Worm (Caenorhabditis elegans): ENCODE data around the gene Y49A3A.3.

Gene Y49A3A.3

ce11 chrV:14394743-14395142, 40.5 kb downstream of the Y49A3A.3 start, which contains the start of gene C15H11.13:
Gene C15H11.13, plus strand, starts transcription at chrV:14395043.
- TF ChIP-seq unc-39 (tag; optimal IDR thresholded peaks at IDR 0.05) (no peak), vab-7 (GFP tag; IDR thresholded peaks at IDR 0.05) (no peak), lin-39 (tag; optimal IDR thresholded peaks at IDR 0.05) (no peak), mdt-29 (GFP tag; IDR thresholded peaks at IDR 0.05) (no peak), lin-29 (GFP tag; IDR thresholded peaks at IDR 0.05) (no peak), rbr-2 (tag; optimal IDR thresholded peaks at IDR 0.05) (no peak)

- TF ChIP-seq spr-1 (tag; optimal IDR thresholded peaks at IDR 0.05) (no peak), F10B5.3 (tag; optimal IDR thresholded peaks at IDR 0.05) (no peak)
Observed at ce11 chrV:14396123-14396669, 42.0 kb downstream of the Y49A3A.3 start.

Data from whole organism, L4 larva.